Worm (Caenorhabditis elegans) whole organism, early embryonic: ENCODE measurements around the gene oac-4.

Experiments used
- ama-1 ChIP-seq: fragments of 150-350 bp; optimal IDR thresholded peaks from 2 replicates; lab custom pipeline; 2014
- ceh-36 ChIP-seq: sonication (generic microtip); optimal IDR thresholded peaks from 2 replicates; lab custom pipeline; 2016; ENCODE audit warnings: missing genetic modification characterization, inconsistent platforms, missing compliant biosample characterization
- hnd-1 ChIP-seq: sonication (generic microtip); optimal IDR thresholded peaks from 2 replicates; lab custom pipeline; 2016; ENCODE audit warnings: missing genetic modification characterization, missing compliant biosample characterization
- pes-1 ChIP-seq: fragments of 200-800 bp; sonication (Bioruptor generic); IDR thresholded peaks from 2 replicates; pipeline ENCODE4 v1.3.6; 2022; ENCODE audit warnings: missing genetic modification reagents, missing genetic modification characterization, missing compliant biosample characterization
- tra-4 ChIP-seq: sonication (generic microtip); optimal IDR thresholded peaks from 2 replicates; lab custom pipeline; 2017; ENCODE audit warnings: missing genetic modification characterization, missing compliant biosample characterization

DNA sequence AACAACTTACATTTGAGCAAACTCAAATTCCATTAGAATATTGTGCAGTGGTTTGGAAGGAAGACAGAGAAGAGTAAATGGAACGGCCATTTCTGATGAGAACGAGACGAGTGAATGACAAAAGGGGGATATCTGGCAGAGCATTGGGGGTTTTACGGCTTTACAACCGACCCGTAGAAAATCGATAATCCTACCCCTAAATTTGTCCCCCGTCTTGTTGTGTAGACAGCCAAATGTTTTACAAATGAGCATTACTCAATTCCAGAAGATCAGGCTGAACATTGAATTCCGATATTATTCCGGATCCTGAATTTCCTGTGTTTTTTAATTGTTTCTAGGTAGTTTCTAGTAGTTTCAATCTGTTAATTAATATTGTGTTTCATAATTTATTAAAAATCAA lies 42.5 kb downstream of the oac-4 start, which contains the start of gene fbxb-99:
- TF ChIP-seq ama-1 (lab: Kevin White, UChicago) (no peak), tra-4 (tag; lab: Kevin White, UChicago) (no peak), ceh-36 (tag; lab: Kevin White, UChicago) (no peak), hnd-1 (tag; lab: Kevin White, UChicago) (no peak), pes-1 (GFP tag; lab: Robert Waterston, UW) (no peak)
